Worm (Caenorhabditis elegans): Measurements from ENCODE around the gene str-188.

Gene str-188

DNA sequence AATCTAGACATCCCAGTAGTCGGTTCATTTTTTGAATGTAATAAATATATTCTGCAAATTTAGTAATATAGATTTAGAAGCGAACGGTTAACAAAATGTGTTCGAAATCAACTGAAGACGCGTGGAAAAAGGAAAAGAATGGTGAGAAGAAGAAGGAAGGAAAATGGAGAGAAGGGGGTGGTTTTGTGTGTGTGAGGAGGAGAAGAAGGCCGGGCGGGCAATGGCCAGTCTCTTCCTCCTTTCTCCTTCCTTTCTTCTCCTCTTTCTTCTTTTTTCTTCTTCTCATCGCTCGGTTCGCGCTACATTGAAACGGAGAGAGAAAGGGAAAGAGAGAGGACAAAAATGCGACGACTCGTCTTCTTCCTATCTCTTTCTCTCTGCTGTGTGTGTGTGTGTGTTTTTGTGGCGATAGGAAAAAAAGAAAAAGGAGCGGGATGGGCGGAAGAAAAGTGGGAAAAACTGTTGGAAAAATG, 24.4 kb upstream of the str-188 start, which contains the start of gene ztf-9 (continued):
- TF ChIP-seq snpc-4 (tag; optimal IDR thresholded peaks at IDR 0.05) (no peak), nhr-10 (tag; optimal IDR thresholded peaks at IDR 0.05) (no peak)

DNA sequence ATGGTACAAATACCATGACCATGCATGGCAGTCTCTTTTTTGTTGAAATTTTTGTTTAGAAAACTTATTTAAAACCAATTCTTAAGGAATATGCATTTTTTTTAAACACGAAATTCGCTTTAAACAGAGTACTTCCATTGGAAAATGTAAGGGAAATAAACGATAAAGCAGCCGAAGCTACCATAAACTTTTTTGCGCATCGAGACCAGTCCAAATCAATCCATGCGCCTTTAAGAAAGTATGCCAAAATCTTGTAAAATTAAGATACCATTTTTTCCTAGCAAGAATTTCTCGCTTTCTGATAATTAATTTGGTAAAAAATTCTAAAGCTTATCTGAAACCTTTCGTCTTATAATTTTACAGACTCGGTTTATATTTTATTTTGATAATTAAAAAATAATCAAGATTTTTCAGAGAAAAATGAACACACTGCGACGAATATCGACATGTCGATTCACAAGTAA, 23.8 kb upstream of the str-188 start, which contains the start of gene ZK287.7:
TSS of gene ZK287.7 (plus strand) at position 414 of the 464 bp plus-strand sequence.
- TF ChIP-seq T20F7.1 (GFP tag; optimal IDR thresholded peaks at IDR 0.05) (no peak), zfp-3 (GFP tag; conservative IDR thresholded peaks at IDR 0.05) (no peak), lin-39 (tag; optimal IDR thresholded peaks at IDR 0.05) (no peak), nhr-28 (tag; optimal IDR thresholded peaks at IDR 0.05) (no peak), nhr-25 (tag; optimal IDR thresholded peaks at IDR 0.05; ENCODE audit: borderline replicate concordance, insufficient read depth) (no peak), ceh-20 (GFP tag; IDR thresholded peaks at IDR 0.05) (no peak), nhr-237 (tag; optimal IDR thresholded peaks at IDR 0.05) (no peak), tag-97 (GFP tag; IDR thresholded peaks at IDR 0.05) (no peak), set-16 (GFP tag; IDR thresholded peaks at IDR 0.05) (no peak), aha-1 (tag) (no peak)

DNA sequence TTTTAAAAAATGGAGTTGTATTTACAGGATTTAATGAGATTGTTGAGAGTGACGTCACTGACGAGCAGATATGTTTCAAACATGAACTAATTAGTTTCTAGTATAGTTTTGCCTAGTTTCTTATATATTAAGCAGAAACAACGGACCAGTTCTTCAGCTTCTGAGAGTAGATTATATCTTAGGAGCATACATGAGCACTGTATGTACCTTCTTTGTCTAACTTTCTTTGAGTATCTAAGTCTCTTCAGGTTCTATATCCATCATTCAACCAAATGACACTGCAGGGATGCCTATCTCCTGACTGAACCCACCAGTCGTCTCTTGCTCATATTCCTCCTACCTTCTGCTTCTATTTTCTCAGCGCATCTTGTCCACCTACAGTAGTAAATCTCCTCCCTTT, 19.8 kb upstream of the str-188 start, which contains the start of gene her-1:
TSS of gene her-1 (plus strand) at position 301 of the 400 bp plus-strand sequence.
- no peak for TF ChIP-seq zfp-2 (tag; optimal IDR thresholded peaks at IDR 0.05)
- no peak for TF ChIP-seq daf-19 (GFP tag; conservative IDR thresholded peaks at IDR 0.05)
- no peak for TF ChIP-seq F44E2.7 (GFP tag; IDR thresholded peaks at IDR 0.05)
- no peak for TF ChIP-seq lim-7 (GFP tag; IDR thresholded peaks at IDR 0.05)
- TF ChIP-seq unc-62 (GFP tag; optimal IDR thresholded peaks at IDR 0.05 in 1 of 2), result no peak
- no peak for TF ChIP-seq unc-62 (tag; optimal IDR thresholded peaks at IDR 0.05)
- TF ChIP-seq egl-27 (tag; optimal IDR thresholded peaks at IDR 0.05), result no peak
- TF ChIP-seq lin-13 (GFP tag; optimal IDR thresholded peaks at IDR 0.05), result no peak
- no peak for TF ChIP-seq nhr-77 (tag; optimal IDR thresholded peaks at IDR 0.05)
- no peak for TF ChIP-seq mep-1 (tag; optimal IDR thresholded peaks at IDR 0.05)
- no peak for TF ChIP-seq zip-2 (tag; optimal IDR thresholded peaks at IDR 0.05)
- TF ChIP-seq hlh-11 (tag; optimal IDR thresholded peaks at IDR 0.05), result no peak
- no peak for TF ChIP-seq ceh-44 (GFP tag; IDR thresholded peaks at IDR 0.05)
- no peak for TF ChIP-seq Y48G9A.11 (GFP tag; IDR thresholded peaks at IDR 0.05)
- no peak for TF ChIP-seq R02D3.7 (tag; optimal IDR thresholded peaks at IDR 0.05)
- no peak for TF ChIP-seq sdz-12 (GFP tag; optimal IDR thresholded peaks at IDR 0.05)
- no peak for TF ChIP-seq mxl-2 (GFP tag; conservative IDR thresholded peaks at IDR 0.05)
- no peak for TF ChIP-seq nhr-42 (GFP tag; IDR thresholded peaks at IDR 0.05)

DNA sequence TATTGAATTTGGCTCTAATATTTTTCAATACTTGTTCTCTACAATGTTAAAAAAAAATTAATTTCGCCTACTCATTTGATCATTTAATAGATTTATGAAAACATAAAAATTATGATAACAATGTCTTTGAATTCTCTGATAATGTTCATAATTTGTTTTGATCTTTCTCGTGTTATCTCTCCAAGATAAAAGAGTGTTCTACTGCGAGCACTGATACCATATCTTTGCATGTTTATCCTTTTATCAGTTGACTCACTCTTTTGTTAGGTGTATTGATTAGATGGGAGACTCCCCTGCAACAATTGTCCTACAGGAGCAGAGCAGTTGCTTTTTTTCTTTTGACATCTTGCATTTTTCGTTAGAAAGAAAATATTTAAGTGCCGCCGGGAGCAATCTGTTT, 17.3 kb upstream of the str-188 start:
- TF ChIP-seq arid-1 (GFP tag; conservative IDR thresholded peaks at IDR 0.05) (no peak), dve-1 (tag; optimal IDR thresholded peaks at IDR 0.05; ENCODE audit: insufficient read depth) (peak; percentile 8), tag-97 (GFP tag; IDR thresholded peaks at IDR 0.05) (no peak), Y48G9A.11 (GFP tag; IDR thresholded peaks at IDR 0.05) (no peak), nhr-42 (GFP tag; IDR thresholded peaks at IDR 0.05) (no peak), lir-3 (tag; optimal IDR thresholded peaks at IDR 0.05) (no peak), tra-1 (GFP tag; IDR thresholded peaks at IDR 0.05) (no peak)

DNA sequence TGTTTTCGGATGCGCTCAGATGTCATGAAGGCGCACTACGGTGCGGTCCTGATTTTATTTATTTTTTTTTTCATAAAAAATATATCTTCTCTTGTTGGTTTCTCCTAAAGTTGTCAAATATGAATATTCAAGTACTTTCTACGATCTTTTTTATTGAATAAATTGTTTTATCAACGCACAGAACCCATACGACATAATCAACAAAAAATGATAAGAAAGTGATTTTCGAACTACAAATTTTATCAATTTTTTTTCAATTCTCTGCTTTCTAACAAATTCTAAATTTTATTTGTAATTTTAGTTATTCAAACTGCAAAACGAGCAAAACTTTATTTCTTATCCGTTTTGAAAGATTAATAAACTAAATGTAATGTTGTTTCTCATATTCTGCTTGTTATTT, 14.6 kb upstream of the str-188 start:
- no peak for TF ChIP-seq daf-16 (GFP tag; optimal IDR thresholded peaks at IDR 0.05)
- peak; percentile 67 for TF ChIP-seq daf-16 (tag; optimal IDR thresholded peaks at IDR 0.05)
- no peak for TF ChIP-seq nhr-237 (tag; optimal IDR thresholded peaks at IDR 0.05)
- peak; percentile 37 for TF ChIP-seq nhr-28 (tag; optimal IDR thresholded peaks at IDR 0.05)
- peak; percentile 82 for TF ChIP-seq pqm-1 (tag; optimal IDR thresholded peaks at IDR 0.05)
- TF ChIP-seq nhr-41 (GFP tag; IDR thresholded peaks at IDR 0.05), result no peak

Data from whole organism, L4 larva.